Fruit fly (Drosophila melanogaster) whole organism, embryonic: ENCODE measurements around the gene rngo.

Experiments
- CG1832 ChIP-seq: fragments of 200-800 bp; sonication (Bioruptor generic); optimal IDR thresholded peaks from 2 replicates; lab custom pipeline; 2017; ENCODE audit warnings: missing biosample characterization, mild to moderate bottlenecking, missing genetic modification characterization, inconsistent platforms
- CG18619 ChIP-seq: fragments of 200-800 bp; sonication (Bioruptor generic); optimal IDR thresholded peaks from 3 replicates; lab custom pipeline; 2017; ENCODE audit warnings: missing biosample characterization, mild to moderate bottlenecking, missing genetic modification characterization
- CG32532 ChIP-seq: fragments of 200-800 bp; sonication (Bioruptor generic); IDR thresholded peaks from 2 replicates; pipeline ENCODE4 v1.3.6; 2022; ENCODE audit warnings: missing biosample characterization, missing genetic modification characterization
- CG4854 ChIP-seq: fragments of 200-800 bp; sonication (Bioruptor generic); optimal IDR thresholded peaks from 2 replicates; lab custom pipeline; 2016; ENCODE audit warnings: missing biosample characterization, missing genetic modification characterization, inconsistent platforms
- Camta ChIP-seq: fragments of 200-800 bp; sonication (Bioruptor generic); optimal IDR thresholded peaks from 2 replicates; lab custom pipeline; 2016; ENCODE audit warnings: missing biosample characterization, missing genetic modification characterization
- sim ChIP-seq: fragments of 200-800 bp; sonication (Bioruptor generic); IDR thresholded peaks from 2 replicates; pipeline ENCODE4 v1.3.6; 2022; ENCODE audit warnings: missing biosample characterization, missing genetic modification characterization
- sqz ChIP-seq: fragments of 200-800 bp; sonication (Bioruptor generic); optimal IDR thresholded peaks from 3 replicates; lab custom pipeline; 2018; ENCODE audit warnings: missing biosample characterization, mild to moderate bottlenecking, missing genetic modification characterization

dm6 chrX:16421899-16422412 is 19.3 kb upstream of the rngo start, which contains the start of gene AnxB11:
- TF ChIP-seq CG1832 (GFP tag; lab: Kevin White, UChicago) (no peak), CG4854 (GFP tag; lab: Kevin White, UChicago) (no peak), Camta (no peak), sqz (GFP tag; lab: Kevin White, UChicago) (no peak), sim (no peak), CG32532 (GFP tag; lab: Robert Waterston, UW) (no peak), CG18619 (GFP tag; lab: Kevin White, UChicago) (no peak)
